Worm (Caenorhabditis elegans): ENCODE measurements around the gene H11E01.2.

Gene H11E01.2

DNA sequence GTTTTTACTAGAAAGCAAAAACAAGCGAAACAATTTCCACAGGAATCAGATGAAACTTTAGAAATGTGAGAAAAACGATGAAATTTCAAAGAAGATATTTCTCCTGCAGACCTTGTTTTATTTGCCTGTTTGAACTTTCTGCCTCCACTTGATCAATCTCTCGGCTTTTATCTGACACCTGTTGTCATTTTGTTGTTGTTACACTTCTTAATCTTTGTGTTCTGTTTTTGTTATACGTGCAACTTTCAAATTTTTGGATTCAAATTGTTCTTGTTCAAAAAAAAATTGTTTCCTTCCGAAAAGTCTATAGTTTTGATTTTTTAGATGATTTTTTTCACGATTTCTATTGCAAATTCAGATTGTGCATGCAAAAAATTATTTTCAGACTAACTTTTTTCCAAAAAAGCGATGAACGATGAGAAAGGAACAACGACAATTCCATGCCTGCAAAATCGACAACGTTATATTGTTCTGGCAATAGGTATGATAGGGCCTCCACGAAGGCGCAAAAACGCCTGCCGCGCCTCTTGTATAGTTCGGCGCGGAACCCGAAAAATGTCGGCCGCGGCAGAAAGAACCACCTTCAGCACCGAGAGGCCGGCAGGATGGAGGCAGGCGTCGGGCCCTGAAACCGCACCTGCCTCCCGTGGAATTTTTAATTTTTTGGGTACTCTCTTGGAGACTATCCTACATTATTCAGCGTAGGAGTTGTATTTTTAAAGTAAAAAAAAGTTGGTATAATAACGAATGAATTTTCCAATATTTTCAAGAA, at the start of gene H11E01.2:
H11E01.2 (plus strand) TSS at position 380 of the 772 bp plus-strand sequence.
- TF ChIP-seq tbx-37 (GFP tag; conservative IDR thresholded peaks at IDR 0.05) (no peak), B0310.2 (tag; optimal IDR thresholded peaks at IDR 0.05) (no peak), hmbx-1 (tag; optimal IDR thresholded peaks at IDR 0.05) (no peak), ceh-13 (GFP tag; optimal IDR thresholded peaks at IDR 0.05) (no peak), aly-1 (tag; optimal IDR thresholded peaks at IDR 0.05) (no peak), tra-4 (tag; optimal IDR thresholded peaks at IDR 0.05) (no peak), pes-1 (GFP tag; IDR thresholded peaks at IDR 0.05) (no peak), flt-1 (GFP tag; IDR thresholded peaks at IDR 0.05) (no peak), scrt-1 (GFP tag; IDR thresholded peaks at IDR 0.05) (no peak), sea-1 (GFP tag; conservative IDR thresholded peaks at IDR 0.05) (no peak), ets-7 (tag; optimal IDR thresholded peaks at IDR 0.05) (no peak), tbx-11 (GFP tag; IDR thresholded peaks at IDR 0.05) (no peak), hmg-4 (GFP tag; optimal IDR thresholded peaks at IDR 0.05) (no peak), ama-1 (optimal IDR thresholded peaks at IDR 0.05) (no peak), ceh-36 (tag; optimal IDR thresholded peaks at IDR 0.05) (no peak), F13C5.2 (tag; optimal IDR thresholded peaks at IDR 0.05) (no peak), hnd-1 (tag; optimal IDR thresholded peaks at IDR 0.05) (no peak)

DNA sequence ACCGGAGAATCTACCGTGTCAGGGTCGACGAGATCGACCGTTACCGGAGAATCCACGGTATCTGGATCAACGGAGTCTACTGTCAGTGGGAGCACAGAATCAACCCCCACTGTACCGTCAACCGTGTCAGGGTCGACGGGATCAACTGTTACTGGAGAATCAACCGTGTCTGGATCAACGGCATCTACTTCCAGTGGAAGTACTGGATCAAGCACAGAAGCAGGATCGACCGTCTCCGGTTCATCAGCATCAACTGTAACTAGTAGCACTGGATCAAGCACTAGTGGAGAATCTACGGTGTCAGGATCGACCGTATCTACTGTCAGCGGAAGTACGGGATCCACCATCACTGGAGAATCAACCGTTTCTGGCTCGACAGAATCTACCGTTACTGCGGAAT, 48.9 kb upstream of the H11E01.2 start, which contains the start of gene H02F09.2:
H02F09.2 (plus strand) TSS at position 301 of the 400 bp plus-strand sequence.
- no peak for TF ChIP-seq tbx-37 (GFP tag; conservative IDR thresholded peaks at IDR 0.05)
- no peak for TF ChIP-seq ceh-13 (GFP tag; optimal IDR thresholded peaks at IDR 0.05)
- no peak for TF ChIP-seq ets-7 (tag; optimal IDR thresholded peaks at IDR 0.05)
- TF ChIP-seq scrt-1 (GFP tag; IDR thresholded peaks at IDR 0.05), result no peak
- TF ChIP-seq hmbx-1 (tag; optimal IDR thresholded peaks at IDR 0.05), result no peak
- TF ChIP-seq hmg-4 (GFP tag; optimal IDR thresholded peaks at IDR 0.05), result no peak
- no peak for TF ChIP-seq pes-1 (GFP tag; IDR thresholded peaks at IDR 0.05)
- TF ChIP-seq ama-1 (optimal IDR thresholded peaks at IDR 0.05), result no peak
- no peak for TF ChIP-seq hnd-1 (tag; optimal IDR thresholded peaks at IDR 0.05)
- TF ChIP-seq B0310.2 (tag; optimal IDR thresholded peaks at IDR 0.05), result no peak
- TF ChIP-seq F13C5.2 (tag; optimal IDR thresholded peaks at IDR 0.05), result no peak
- no peak for TF ChIP-seq flt-1 (GFP tag; IDR thresholded peaks at IDR 0.05)
- TF ChIP-seq aly-1 (tag; optimal IDR thresholded peaks at IDR 0.05), result no peak
- no peak for TF ChIP-seq tra-4 (tag; optimal IDR thresholded peaks at IDR 0.05)
- no peak for TF ChIP-seq sea-1 (GFP tag; conservative IDR thresholded peaks at IDR 0.05)
- no peak for TF ChIP-seq ceh-36 (tag; optimal IDR thresholded peaks at IDR 0.05)
- no peak for TF ChIP-seq tbx-11 (GFP tag; IDR thresholded peaks at IDR 0.05)

- TF ChIP-seq tbx-37 (GFP tag; conservative IDR thresholded peaks at IDR 0.05) (no peak), ceh-13 (GFP tag; optimal IDR thresholded peaks at IDR 0.05) (no peak), B0310.2 (tag; optimal IDR thresholded peaks at IDR 0.05) (no peak), tra-4 (tag; optimal IDR thresholded peaks at IDR 0.05) (no peak), hmbx-1 (tag; optimal IDR thresholded peaks at IDR 0.05) (no peak), scrt-1 (GFP tag; IDR thresholded peaks at IDR 0.05) (no peak), ceh-36 (tag; optimal IDR thresholded peaks at IDR 0.05) (no peak), aly-1 (tag; optimal IDR thresholded peaks at IDR 0.05) (no peak), sea-1 (GFP tag; conservative IDR thresholded peaks at IDR 0.05) (no peak), ama-1 (optimal IDR thresholded peaks at IDR 0.05) (no peak), ets-7 (tag; optimal IDR thresholded peaks at IDR 0.05) (no peak), tbx-11 (GFP tag; IDR thresholded peaks at IDR 0.05) (no peak), pes-1 (GFP tag; IDR thresholded peaks at IDR 0.05) (no peak), hmg-4 (GFP tag; optimal IDR thresholded peaks at IDR 0.05) (no peak), F13C5.2 (tag; optimal IDR thresholded peaks at IDR 0.05) (no peak), flt-1 (GFP tag; IDR thresholded peaks at IDR 0.05) (no peak)
Observed at ce11 chrX:1576337-1576736, 44.5 kb upstream of the H11E01.2 start, which contains the start of gene wrt-9. TSS of gene wrt-9 (plus strand) at chrX:1576637.

DNA sequence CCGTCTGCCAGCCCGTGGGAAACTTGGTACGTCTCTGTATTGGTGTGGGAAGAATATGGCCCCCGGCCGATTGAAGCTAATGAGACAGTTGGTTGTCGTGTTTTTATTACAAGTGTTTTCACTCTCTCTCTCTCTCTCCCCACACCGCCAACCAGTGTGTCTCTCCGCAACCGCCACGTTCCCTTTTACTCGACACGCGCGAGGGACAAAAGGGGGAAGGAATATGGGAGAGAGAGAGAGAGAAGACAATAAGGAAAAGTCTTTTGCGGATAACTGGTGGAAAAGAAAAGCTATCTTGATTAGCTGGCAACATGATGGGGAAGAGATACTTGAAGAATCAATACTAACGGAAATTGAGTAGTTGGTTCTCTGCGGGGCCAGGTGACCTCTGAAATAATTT, 42.2 kb upstream of the H11E01.2 start:
- TF ChIP-seq hnd-1 (tag; optimal IDR thresholded peaks at IDR 0.05) (no peak), ceh-13 (GFP tag; optimal IDR thresholded peaks at IDR 0.05) (no peak), hmbx-1 (tag; optimal IDR thresholded peaks at IDR 0.05) (no peak), B0310.2 (tag; optimal IDR thresholded peaks at IDR 0.05) (no peak), tbx-37 (GFP tag; conservative IDR thresholded peaks at IDR 0.05) (no peak), scrt-1 (GFP tag; IDR thresholded peaks at IDR 0.05) (no peak), sea-1 (GFP tag; conservative IDR thresholded peaks at IDR 0.05) (0 out of 2 replicates have a peak, but pooled peaks have one; percentile 50), ceh-36 (tag; optimal IDR thresholded peaks at IDR 0.05) (peak; percentile 8), hmg-4 (GFP tag; optimal IDR thresholded peaks at IDR 0.05) (peak; percentile 36), F13C5.2 (tag; optimal IDR thresholded peaks at IDR 0.05) (peak; percentile 5), pes-1 (GFP tag; IDR thresholded peaks at IDR 0.05) (no peak), tbx-11 (GFP tag; IDR thresholded peaks at IDR 0.05) (no peak), ama-1 (optimal IDR thresholded peaks at IDR 0.05) (no peak), ets-7 (tag; optimal IDR thresholded peaks at IDR 0.05) (no peak), flt-1 (GFP tag; IDR thresholded peaks at IDR 0.05) (no peak)

ce11 chrX:1583980-1584379, 36.9 kb upstream of the H11E01.2 start:
- no peak for TF ChIP-seq hmg-4 (GFP tag; optimal IDR thresholded peaks at IDR 0.05)
- no peak for TF ChIP-seq ceh-36 (tag; optimal IDR thresholded peaks at IDR 0.05)
- TF ChIP-seq B0310.2 (tag; optimal IDR thresholded peaks at IDR 0.05), result no peak
- no peak for TF ChIP-seq tra-4 (tag; optimal IDR thresholded peaks at IDR 0.05)
- no peak for TF ChIP-seq flt-1 (GFP tag; IDR thresholded peaks at IDR 0.05)
- no peak for TF ChIP-seq ceh-13 (GFP tag; optimal IDR thresholded peaks at IDR 0.05)
- TF ChIP-seq tbx-11 (GFP tag; IDR thresholded peaks at IDR 0.05), result no peak
- no peak for TF ChIP-seq aly-1 (tag; optimal IDR thresholded peaks at IDR 0.05)
- TF ChIP-seq ets-7 (tag; optimal IDR thresholded peaks at IDR 0.05), result no peak
- no peak for TF ChIP-seq hmbx-1 (tag; optimal IDR thresholded peaks at IDR 0.05)
- no peak for TF ChIP-seq sea-1 (GFP tag; conservative IDR thresholded peaks at IDR 0.05)
- no peak for TF ChIP-seq F13C5.2 (tag; optimal IDR thresholded peaks at IDR 0.05)
- TF ChIP-seq hnd-1 (tag; optimal IDR thresholded peaks at IDR 0.05), result no peak
- no peak for TF ChIP-seq scrt-1 (GFP tag; IDR thresholded peaks at IDR 0.05)
- no peak for TF ChIP-seq pes-1 (GFP tag; IDR thresholded peaks at IDR 0.05)
- no peak for TF ChIP-seq tbx-37 (GFP tag; conservative IDR thresholded peaks at IDR 0.05)
- no peak for TF ChIP-seq ama-1 (optimal IDR thresholded peaks at IDR 0.05)

DNA sequence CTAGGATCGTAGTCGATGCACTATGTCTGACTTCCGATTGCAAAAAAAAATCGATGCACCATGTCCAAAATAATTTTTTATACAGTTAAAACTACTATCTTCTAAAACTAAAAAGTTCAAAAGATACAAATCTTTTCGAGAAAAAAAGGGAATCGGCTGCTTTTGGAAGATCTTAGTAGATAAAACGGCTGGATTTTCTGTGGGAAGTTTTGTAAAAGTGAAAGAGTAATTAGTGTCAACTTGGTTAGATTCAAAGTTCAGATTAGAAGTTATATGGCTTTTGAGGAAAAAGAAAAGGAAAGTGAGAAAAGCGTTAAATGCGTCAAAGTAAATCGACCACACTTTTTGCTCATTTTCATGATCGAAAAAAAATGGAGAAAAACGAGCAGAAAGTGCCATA, 33.8 kb upstream of the H11E01.2 start:
- TF ChIP-seq pes-1 (GFP tag; IDR thresholded peaks at IDR 0.05), result no peak
- no peak for TF ChIP-seq hmbx-1 (tag; optimal IDR thresholded peaks at IDR 0.05)
- TF ChIP-seq hnd-1 (tag; optimal IDR thresholded peaks at IDR 0.05), result no peak
- TF ChIP-seq tra-4 (tag; optimal IDR thresholded peaks at IDR 0.05), result no peak
- no peak for TF ChIP-seq tbx-37 (GFP tag; conservative IDR thresholded peaks at IDR 0.05)

Measured in whole organism, early embryonic.